In the genomic region with DNA sequence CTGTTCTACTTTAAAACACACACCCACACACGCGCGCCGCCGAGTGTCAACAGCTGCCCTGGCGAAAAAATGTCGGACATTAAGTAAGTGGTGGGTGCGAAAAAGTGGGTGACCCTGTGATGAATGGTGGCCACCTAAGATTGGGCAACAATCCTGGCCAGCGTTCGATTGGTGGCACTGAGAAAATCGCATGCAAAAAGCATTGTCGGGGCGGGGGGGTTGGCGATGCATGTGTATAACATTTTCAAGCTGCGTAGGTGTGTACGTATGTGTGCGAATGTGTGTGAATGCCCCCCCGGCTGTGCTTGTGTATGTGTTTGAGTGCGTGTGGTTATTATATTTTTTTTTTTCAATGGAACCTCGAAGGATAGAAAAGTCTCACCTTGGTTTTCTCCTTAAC, we compare ENCODE assay signal across 1 fruit fly cellular context.
TF ChIP-seq lines count a peak whose summit lies in the region.

No protein-coding gene starts in this region.

TF ChIP-seq in whole organism, embryonic, 481 proteins besides CTCF, POLR2A, EP300 and RAD21 (continued from another document):
- TF ChIP-seq MESR4 (GFP tag; optimal IDR thresholded peaks at IDR 0.05; lab: Kevin White, UChicago) (peak; percentile 81), kah (GFP tag; optimal IDR thresholded peaks at IDR 0.05; lab: Kevin White, UChicago) (no peak), CG32767 (GFP tag; IDR thresholded peaks at IDR 0.05; lab: Robert Waterston, UW) (peak; percentile 57; the same call in 1 of the 2 replicates), cato (GFP tag; optimal IDR thresholded peaks at IDR 0.05; lab: Kevin White, UChicago; ENCODE audit: borderline replicate concordance) (no peak), sd (tag; optimal IDR thresholded peaks at IDR 0.05; lab: Kevin White, UChicago) (peak; percentile 14), Sin3A (optimal IDR thresholded peaks at IDR 0.05; lab: Kevin White, UChicago) (peak; percentile 14), yki (optimal IDR thresholded peaks at IDR 0.05; lab: Kevin White, UChicago) (no peak), CG1024 (GFP tag; IDR thresholded peaks at IDR 0.05; lab: Robert Waterston, UW) (no peak), D19A (tag; optimal IDR thresholded peaks at IDR 0.05; lab: Kevin White, UChicago) (no peak), bigmax (GFP tag; optimal IDR thresholded peaks at IDR 0.05; lab: Kevin White, UChicago) (no peak), CG12104 (GFP tag; optimal IDR thresholded peaks at IDR 0.05; lab: Kevin White, UChicago) (no peak), tin (GFP tag; optimal IDR thresholded peaks at IDR 0.05; lab: Kevin White, UChicago) (no peak), Sox100B (GFP tag; optimal IDR thresholded peaks at IDR 0.05; lab: Kevin White, UChicago) (no peak), CG2678 (tag; optimal IDR thresholded peaks at IDR 0.05; lab: Kevin White, UChicago) (no peak), sug (tag; optimal IDR thresholded peaks at IDR 0.05; lab: Kevin White, UChicago) (peak; percentile 38), CG18619 (GFP tag; optimal IDR thresholded peaks at IDR 0.05; lab: Kevin White, UChicago) (no peak), Pdp1 (GFP tag; optimal IDR thresholded peaks at IDR 0.05; lab: Kevin White, UChicago) (peak in 1 of 2 experiments; percentile 18)
